Worm (Caenorhabditis elegans): ENCODE measurements around the gene catp-4.

DNA sequence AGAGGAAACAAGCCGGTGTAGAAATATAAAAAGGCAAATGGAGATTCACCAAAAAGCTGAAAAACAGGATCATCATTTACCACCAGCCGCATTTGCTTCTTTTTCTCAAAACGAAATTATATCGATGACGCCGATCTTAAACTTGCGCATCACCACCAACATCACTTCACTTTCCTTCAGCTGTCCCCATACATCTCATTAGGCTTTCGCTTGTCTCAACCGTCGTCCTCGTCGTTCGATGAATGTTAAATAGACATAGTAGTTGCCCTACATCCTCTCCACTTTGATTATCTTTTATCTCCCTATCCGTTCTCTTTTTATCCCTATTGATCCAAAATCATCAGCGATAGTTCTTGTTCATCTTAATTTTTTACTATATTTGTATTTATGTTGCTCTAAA lies 33.5 kb downstream of the catp-4 start:
- no peak for TF ChIP-seq zip-5 (tag; optimal IDR thresholded peaks at IDR 0.05)
- no peak for TF ChIP-seq ama-1 (optimal IDR thresholded peaks at IDR 0.05)
- TF ChIP-seq lin-11 (tag; optimal IDR thresholded peaks at IDR 0.05) = no peak
- no peak for TF ChIP-seq sdc-2 (tag; optimal IDR thresholded peaks at IDR 0.05)
- TF ChIP-seq pag-3 (tag; optimal IDR thresholded peaks at IDR 0.05; ENCODE audit: borderline replicate concordance) = no peak
- no peak for TF ChIP-seq dve-1 (tag; optimal IDR thresholded peaks at IDR 0.05)
- TF ChIP-seq F13H6.1 (tag; optimal IDR thresholded peaks at IDR 0.05) = no peak
- TF ChIP-seq ceh-9 (tag; optimal IDR thresholded peaks at IDR 0.05) = no peak
- TF ChIP-seq elt-2 (tag; optimal IDR thresholded peaks at IDR 0.05) = no peak

Data from whole organism, late embryonic.